Fruit fly (Drosophila melanogaster) whole organism, embryonic: ENCODE measurements around the gene Pink1.

ENCODE experiments used
- Antp ChIP-seq: fragments of 200-800 bp; sonication (Bioruptor generic); optimal IDR thresholded peaks from 3 replicates; lab custom pipeline; 2016; ENCODE audit warnings: missing biosample characterization, missing genetic modification characterization
- Bgb ChIP-seq: fragments of 200-800 bp; sonication (Bioruptor generic); IDR thresholded peaks from 2 replicates; pipeline ENCODE4 v1.3.6; 2022; ENCODE audit warnings: missing biosample characterization, missing genetic modification characterization; ENCODE audit not compliant: partially characterized antibody
- CG1024 ChIP-seq: fragments of 200-800 bp; sonication (Bioruptor generic); IDR thresholded peaks from 2 replicates; pipeline ENCODE4 v1.3.6; 2022; ENCODE audit warnings: missing biosample characterization, missing genetic modification characterization
- CG10274 ChIP-seq: fragments of 200-800 bp; sonication (Bioruptor generic); optimal IDR thresholded peaks from 3 replicates; lab custom pipeline; 2017; ENCODE audit warnings: missing biosample characterization, mild to moderate bottlenecking, missing genetic modification characterization
- CG10654 ChIP-seq: fragments of 200-800 bp; sonication (Bioruptor generic); optimal IDR thresholded peaks from 2 replicates; lab custom pipeline; 2016; ENCODE audit warnings: missing biosample characterization, missing genetic modification characterization
- CG11560 ChIP-seq: fragments of 200-800 bp; sonication (Bioruptor generic); IDR thresholded peaks from 3 replicates; pipeline ENCODE4 v1.3.6; 2022; ENCODE audit warnings: missing biosample characterization, missing genetic modification characterization
- CG12071 ChIP-seq: fragments of 200-800 bp; sonication (Bioruptor generic); optimal IDR thresholded peaks from 3 replicates; lab custom pipeline; 2018; ENCODE audit warnings: missing biosample characterization, mild to moderate bottlenecking, missing genetic modification characterization
- CG13775 ChIP-seq: fragments of 200-800 bp; sonication (Bioruptor generic); optimal IDR thresholded peaks from 3 replicates; lab custom pipeline; 2017; ENCODE audit warnings: missing biosample characterization, mild to moderate bottlenecking, missing genetic modification characterization
- CG14050 ChIP-seq: fragments of 200-800 bp; sonication (Bioruptor generic); IDR thresholded peaks from 3 replicates; pipeline ENCODE4 v1.3.6; 2022; ENCODE audit warnings: missing biosample characterization, missing genetic modification characterization
- CG15269 ChIP-seq: fragments of 200-800 bp; sonication (Bioruptor generic); optimal IDR thresholded peaks from 2 replicates; lab custom pipeline; 2018; ENCODE audit warnings: missing biosample characterization, mild to moderate bottlenecking, missing genetic modification characterization, moderate library complexity
- CG18262 ChIP-seq: fragments of 200-800 bp; optimal IDR thresholded peaks from 3 replicates; lab custom pipeline; 2019; ENCODE audit warnings: missing biosample characterization, mild to moderate bottlenecking, missing genetic modification characterization, moderate library complexity
- CG2116 ChIP-seq: fragments of 200-800 bp; sonication (Bioruptor generic); optimal IDR thresholded peaks from 3 replicates; lab custom pipeline; 2018; ENCODE audit warnings: missing biosample characterization, mild to moderate bottlenecking, missing genetic modification characterization
- CG30403 ChIP-seq: fragments of 200-800 bp; sonication (Bioruptor generic); optimal IDR thresholded peaks from 3 replicates; lab custom pipeline; 2016; ENCODE audit warnings: missing biosample characterization, missing genetic modification characterization
- CG33213 ChIP-seq: fragments of 200-800 bp; sonication (Bioruptor generic); optimal IDR thresholded peaks from 3 replicates; lab custom pipeline; 2016; ENCODE audit warnings: missing biosample characterization, missing genetic modification characterization
- CG4854 ChIP-seq: fragments of 200-800 bp; sonication (Bioruptor generic); optimal IDR thresholded peaks from 2 replicates; lab custom pipeline; 2016; ENCODE audit warnings: missing biosample characterization, missing genetic modification characterization, inconsistent platforms
- CG5245 ChIP-seq: fragments of 200-800 bp; sonication (Bioruptor generic); optimal IDR thresholded peaks from 3 replicates; lab custom pipeline; 2016; ENCODE audit warnings: missing biosample characterization, missing genetic modification characterization
- CG7786 ChIP-seq: fragments of 200-800 bp; sonication (Bioruptor generic); optimal IDR thresholded peaks from 2 replicates; lab custom pipeline; 2016; ENCODE audit warnings: missing biosample characterization, missing genetic modification characterization
- CHES-1-like ChIP-seq: fragments of 200-800 bp; sonication (Bioruptor generic); optimal IDR thresholded peaks from 2 replicates; lab custom pipeline; 2016; ENCODE audit warnings: missing biosample characterization, missing genetic modification characterization
- CkIIα-i1 ChIP-seq: fragments of 200-800 bp; sonication (Bioruptor generic); IDR thresholded peaks from 2 replicates; pipeline ENCODE4 v1.3.6; 2022; ENCODE audit warnings: missing biosample characterization, missing genetic modification characterization
- Dek ChIP-seq: fragments of 200-800 bp; sonication (Bioruptor generic); optimal IDR thresholded peaks from 3 replicates; lab custom pipeline; 2019; ENCODE audit warnings: missing biosample characterization, mild to moderate bottlenecking, missing genetic modification characterization, moderate library complexity
- Dip3 ChIP-seq: fragments of 200-800 bp; sonication (Bioruptor generic); optimal IDR thresholded peaks from 3 replicates; lab custom pipeline; 2016; ENCODE audit warnings: missing biosample characterization, missing genetic modification characterization
- Fer1 ChIP-seq: fragments of 200-800 bp; sonication (Bioruptor generic); optimal IDR thresholded peaks from 2 replicates; lab custom pipeline; 2017; ENCODE audit warnings: missing biosample characterization, mild to moderate bottlenecking, missing genetic modification characterization
- HLH54F ChIP-seq: fragments of 200-800 bp; sonication (Bioruptor generic); optimal IDR thresholded peaks from 3 replicates; lab custom pipeline; 2016; ENCODE audit warnings: missing biosample characterization, missing genetic modification characterization
- Nf-YB ChIP-seq: fragments of 200-800 bp; sonication (Bioruptor generic); optimal IDR thresholded peaks from 3 replicates; lab custom pipeline; 2019; ENCODE audit warnings: missing biosample characterization, mild to moderate bottlenecking, missing genetic modification characterization, moderate library complexity
- PHDP ChIP-seq: fragments of 200-800 bp; sonication (Bioruptor generic); optimal IDR thresholded peaks from 3 replicates; lab custom pipeline; 2018; ENCODE audit warnings: missing biosample characterization, mild to moderate bottlenecking, missing genetic modification characterization, moderate library complexity
- Poxn ChIP-seq: fragments of 200-800 bp; sonication (Bioruptor generic); IDR thresholded peaks from 2 replicates; pipeline ENCODE4 v1.3.6; 2022; ENCODE audit warnings: missing biosample characterization, missing genetic modification characterization
- Sry-β ChIP-seq: fragments of 200-800 bp; sonication (Bioruptor generic); optimal IDR thresholded peaks from 2 replicates; lab custom pipeline; 2018; ENCODE audit warnings: missing biosample characterization, mild to moderate bottlenecking, missing genetic modification characterization, moderate library complexity
- ara ChIP-seq: fragments of 200-800 bp; sonication (Bioruptor generic); IDR thresholded peaks from 2 replicates; pipeline ENCODE4 v1.3.6; 2022; ENCODE audit warnings: missing biosample characterization, missing genetic modification characterization
- ato ChIP-seq: fragments of 200-800 bp; sonication (Bioruptor generic); IDR thresholded peaks from 2 replicates; pipeline ENCODE4 v1.3.6; 2022; ENCODE audit warnings: missing biosample characterization, missing genetic modification characterization; ENCODE audit not compliant: partially characterized antibody
- br ChIP-seq: fragments of >200 bp; optimal IDR thresholded peaks from 2 replicates; lab custom pipeline; 2017
- croc ChIP-seq: fragments of 200-800 bp; sonication (Bioruptor generic); conservative IDR thresholded peaks from 3 replicates; pipeline ENCODE4 v1.3.6; 2022; ENCODE audit warnings: missing biosample characterization, missing genetic modification characterization
- dan ChIP-seq: fragments of 200-800 bp; sonication (Bioruptor generic); IDR thresholded peaks from 2 replicates; pipeline ENCODE4 v1.3.6; 2022; ENCODE audit warnings: missing biosample characterization, missing genetic modification characterization
- fu2 ChIP-seq: fragments of 200-800 bp; sonication (Bioruptor generic); optimal IDR thresholded peaks from 2 replicates; lab custom pipeline; 2016; ENCODE audit warnings: missing biosample characterization, missing genetic modification characterization
- gfzf ChIP-seq: fragments of 200-800 bp; sonication (Bioruptor generic); optimal IDR thresholded peaks from 2 replicates; lab custom pipeline; 2016; ENCODE audit warnings: missing biosample characterization, mild to moderate bottlenecking, missing genetic modification characterization, moderate library complexity
- gsb ChIP-seq: fragments of 200-800 bp; sonication (Bioruptor generic); IDR thresholded peaks from 2 replicates; pipeline ENCODE4 v1.3.6; 2022; ENCODE audit warnings: missing biosample characterization, missing genetic modification characterization
- lola ChIP-seq, 3 experiments: fragments of >200 bp in 2 of 3; fragments of 200-800 bp in 1 of 3; sonication (Bioruptor generic) in 1 of 3; optimal IDR thresholded peaks; 2 replicates each; lab custom pipeline; 2017 to 2019; ENCODE audit warnings: missing biosample characterization in 3 of 3, missing genetic modification characterization in 3 of 3, mild to moderate bottlenecking in 1 of 3, moderate library complexity in 1 of 3
- onecut ChIP-seq: fragments of 200-800 bp; sonication (Bioruptor generic); IDR thresholded peaks from 2 replicates; pipeline ENCODE4 v1.3.6; 2022; ENCODE audit warnings: missing biosample characterization, missing genetic modification characterization
- org-1 ChIP-seq: fragments of 200-800 bp; sonication (Bioruptor generic); optimal IDR thresholded peaks from 2 replicates; lab custom pipeline; 2017; ENCODE audit warnings: missing biosample characterization, missing genetic modification characterization
- row ChIP-seq: fragments of 200-800 bp; sonication (Bioruptor generic); IDR thresholded peaks from 3 replicates; pipeline ENCODE4 v1.3.6; 2022; ENCODE audit warnings: missing biosample characterization, missing genetic modification characterization
- sc ChIP-seq, 3 experiments: fragments of >200 bp in 2 of 3; fragments of 200-800 bp in 1 of 3; sonication (Bioruptor generic) in 1 of 3; optimal IDR thresholded peaks; 2 replicates in 2 of 3; 3 replicates in 1 of 3; lab custom pipeline; 2017; ENCODE audit warnings: mild to moderate bottlenecking in 1 of 3, missing biosample characterization in 1 of 3, missing genetic modification characterization in 1 of 3, missing genetic modification reagents in 1 of 3
- schlank ChIP-seq: fragments of 200-800 bp; sonication (Bioruptor generic); optimal IDR thresholded peaks from 2 replicates; lab custom pipeline; 2018; ENCODE audit warnings: missing biosample characterization, mild to moderate bottlenecking, missing genetic modification characterization
- scrt ChIP-seq: fragments of 200-800 bp; sonication (Bioruptor generic); optimal IDR thresholded peaks from 2 replicates; lab custom pipeline; 2018; ENCODE audit warnings: missing biosample characterization, mild to moderate bottlenecking, missing genetic modification characterization, moderate library complexity
- sd ChIP-seq: fragments of 200-800 bp; sonication (Bioruptor generic); optimal IDR thresholded peaks from 3 replicates; lab custom pipeline; 2018; ENCODE audit warnings: missing biosample characterization, mild to moderate bottlenecking, missing genetic modification characterization, moderate library complexity
- sens ChIP-seq: fragments of 200-800 bp; sonication (Bioruptor generic); peaks from one replicate; lab custom pipeline; 2016; ENCODE audit warnings: missing biosample characterization, missing genetic modification characterization
- sens-2 ChIP-seq: fragments of 200-800 bp; sonication (Bioruptor generic); IDR thresholded peaks from 2 replicates; pipeline ENCODE4 v1.3.6; 2022; ENCODE audit warnings: missing biosample characterization, missing genetic modification characterization
- sima ChIP-seq: fragments of 200-800 bp; sonication (Bioruptor generic); optimal IDR thresholded peaks from 2 replicates; lab custom pipeline; 2016; ENCODE audit warnings: missing biosample characterization, missing genetic modification characterization
- sr ChIP-seq: fragments of 200-800 bp; sonication (Bioruptor generic); IDR thresholded peaks from 3 replicates; pipeline ENCODE4 v1.3.6; 2022; ENCODE audit warnings: missing biosample characterization, missing genetic modification characterization
- stwl ChIP-seq: fragments of 200-800 bp; sonication (Bioruptor generic); optimal IDR thresholded peaks from 3 replicates; lab custom pipeline; 2018; ENCODE audit warnings: missing biosample characterization, mild to moderate bottlenecking, missing genetic modification characterization, moderate library complexity
- tll ChIP-seq, 2 experiments: fragments of 200-800 bp in 1 of 2; fragments of >200 bp in 1 of 2; sonication (Bioruptor generic) in 1 of 2; optimal IDR thresholded peaks; 2 replicates each; lab custom pipeline; 2017 to 2019; ENCODE audit warnings: missing biosample characterization in 2 of 2, missing genetic modification characterization in 2 of 2, mild to moderate bottlenecking in 1 of 2, moderate library complexity in 1 of 2

Pink1 gene

dm6 chrX:6654198-6654831 is 29.3 kb upstream of the Pink1 start, which contains the start of the genes CG3226 and Cdc7 (continued):
- TF ChIP-seq stwl (peak; percentile 53), ato (peak; percentile 73), CG4854 (GFP tag; lab: Kevin White, UChicago) (peak; percentile 31), Sry-β (GFP tag; lab: Kevin White, UChicago) (peak; percentile 48), CG10274 (GFP tag; lab: Kevin White, UChicago) (peak; percentile 57), row (GFP tag; lab: Robert Waterston, UW) (peak; percentile 41; the same call in 2 of the 3 replicates), br (lab: Kevin White, UChicago) (no peak), tll (GFP tag; optimal IDR thresholded peaks at IDR 0.05; lab: Kevin White, UChicago) (no peak), Nf-YB (GFP tag; lab: Kevin White, UChicago) (peak; percentile 59), CG10654 (GFP tag; lab: Kevin White, UChicago) (peak; percentile 36), org-1 (peak; percentile 52), sens (GFP tag; lab: Kevin White, UChicago) (peak; percentile 87), Dip3 (GFP tag; lab: Kevin White, UChicago) (peak; percentile 28), gsb (GFP tag; lab: Robert Waterston, UW) (no peak), fu2 (peak; percentile 0), CG33213 (GFP tag; lab: Kevin White, UChicago) (peak; percentile 63), scrt (GFP tag; lab: Kevin White, UChicago) (peak; percentile 65), Poxn (GFP tag; lab: Robert Waterston, UW) (no peak), lola (GFP tag; optimal IDR thresholded peaks at IDR 0.05; lab: Kevin White, UChicago) (peak in 1 of 3 experiments; percentile 47), sc (optimal IDR thresholded peaks at IDR 0.05; lab: Kevin White, UChicago) (no peak), sc (GFP tag; optimal IDR thresholded peaks at IDR 0.05; lab: Kevin White, UChicago) (peak; percentile 48), ara (GFP tag; lab: Robert Waterston, UW) (peak; percentile 42; the same call in 1 of the 2 replicates), HLH54F (peak; percentile 28), CG11560 (tag; lab: Robert Waterston, UW) (no peak), gfzf (GFP tag; lab: Kevin White, UChicago) (peak; percentile 83), CG1024 (GFP tag; lab: Robert Waterston, UW) (0 out of 2 replicates have a peak, but pooled peaks have one; percentile 16), CkIIα-i1 (GFP tag; lab: Robert Waterston, UW) (no peak), Antp (GFP tag; lab: Kevin White, UChicago) (peak; percentile 22), CG2116 (GFP tag; lab: Kevin White, UChicago) (peak; percentile 83), CG14050 (peak; percentile 48; the same call in 1 of the 3 replicates), croc (GFP tag; lab: Robert Waterston, UW) (peak; percentile 44; the same call in 2 of the 3 replicates), dan (GFP tag; lab: Robert Waterston, UW) (no peak), CG12071 (peak; percentile 79), Dek (tag; lab: Kevin White, UChicago) (peak; percentile 56), CG7786 (GFP tag; lab: Kevin White, UChicago) (peak; percentile 2), CG15269 (tag; lab: Kevin White, UChicago) (peak; percentile 73), PHDP (peak; percentile 78), sd (no peak), CG13775 (GFP tag; lab: Kevin White, UChicago) (peak; percentile 87), Fer1 (GFP tag; lab: Kevin White, UChicago) (peak; percentile 90), onecut (GFP tag; lab: Robert Waterston, UW) (peak; percentile 75), CG18262 (tag; lab: Kevin White, UChicago) (peak; percentile 64), CG30403 (GFP tag; lab: Kevin White, UChicago) (peak; percentile 66), sr (GFP tag; lab: Robert Waterston, UW) (peak; percentile 19; the same call in 1 of the 3 replicates), CG5245 (GFP tag; lab: Kevin White, UChicago) (peak; percentile 29), CHES-1-like (peak; percentile 54), sima (GFP tag; lab: Kevin White, UChicago) (no peak), schlank (peak; percentile 78), sens-2 (GFP tag; lab: Robert Waterston, UW) (no peak), Bgb (GFP tag; lab: Robert Waterston, UW) (peak; percentile 87)
